Worm (Caenorhabditis elegans): ENCODE measurements around the gene F09G8.7.

F09G8.7 gene

DNA sequence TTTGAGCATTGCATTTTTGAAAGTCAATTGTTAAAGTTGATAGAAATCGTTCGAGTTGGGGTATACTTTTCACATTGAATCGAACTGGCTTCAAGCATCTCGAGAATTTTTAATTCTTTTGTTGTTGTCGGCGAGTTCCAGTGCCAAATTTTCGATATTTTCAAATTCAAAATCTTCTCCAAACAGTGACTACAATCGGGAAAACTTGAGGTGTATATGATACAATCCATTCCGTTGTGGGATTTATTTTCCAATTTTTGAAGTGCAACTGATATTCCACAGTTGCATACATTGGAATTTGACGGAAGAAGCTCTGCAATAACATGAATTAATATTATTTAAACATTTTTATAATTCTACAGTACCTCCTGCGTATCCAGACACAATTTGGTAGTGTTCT is 37.7 kb upstream of the F09G8.7 start:
- TF ChIP-seq Y22D7AL.16 (tag; optimal IDR thresholded peaks at IDR 0.05) (no peak), ceh-19 (GFP tag; optimal IDR thresholded peaks at IDR 0.05) (no peak), K02D7.2 (tag; optimal IDR thresholded peaks at IDR 0.05) (no peak), ceh-14 (tag; optimal IDR thresholded peaks at IDR 0.05) (no peak), pqm-1 (tag; optimal IDR thresholded peaks at IDR 0.05) (no peak), F13H6.1 (tag; optimal IDR thresholded peaks at IDR 0.05) (no peak), sdc-2 (tag; optimal IDR thresholded peaks at IDR 0.05) (no peak), fkh-10 (GFP tag; optimal IDR thresholded peaks at IDR 0.05) (no peak), T23F11.4 (GFP tag; optimal IDR thresholded peaks at IDR 0.05) (no peak), nhr-232 (tag; optimal IDR thresholded peaks at IDR 0.05) (no peak), hlh-15 (tag; optimal IDR thresholded peaks at IDR 0.05) (no peak), dmd-4 (tag; optimal IDR thresholded peaks at IDR 0.05; ENCODE audit: borderline replicate concordance) (no peak)

DNA sequence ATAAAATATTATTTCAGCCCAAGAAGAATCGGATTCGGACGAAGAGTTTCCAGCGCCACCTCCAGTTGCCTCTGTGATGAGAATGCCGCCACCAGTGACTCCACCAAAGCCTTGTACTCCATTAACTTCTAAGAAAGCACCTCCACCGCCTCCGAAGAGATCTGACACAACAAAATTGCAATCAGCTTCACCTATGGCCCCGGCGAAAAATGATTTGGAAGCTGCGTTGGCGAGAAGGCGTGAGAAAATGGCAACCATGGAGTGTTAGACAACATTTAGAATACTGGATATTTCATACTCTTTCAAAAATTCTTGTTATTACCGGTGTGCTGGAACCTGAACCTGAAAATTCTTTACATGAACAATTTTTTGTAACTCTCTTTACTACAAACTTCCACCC is 37.1 kb upstream of the F09G8.7 start:
- TF ChIP-seq ceh-34 (tag; optimal IDR thresholded peaks at IDR 0.05): no peak

ce11 chrIII:8303440-8303839 is 35.3 kb upstream of the F09G8.7 start:
- TF ChIP-seq K02D7.2 (tag; optimal IDR thresholded peaks at IDR 0.05) (no peak), hlh-30 (tag; optimal IDR thresholded peaks at IDR 0.05; ENCODE audit: insufficient read depth) (no peak), ceh-30 (tag; optimal IDR thresholded peaks at IDR 0.05) (no peak), unc-55 (GFP tag; optimal IDR thresholded peaks at IDR 0.05) (no peak), ceh-2 (tag; optimal IDR thresholded peaks at IDR 0.05) (no peak), unc-42 (tag; optimal IDR thresholded peaks at IDR 0.05) (no peak), ceh-22 (tag; optimal IDR thresholded peaks at IDR 0.05) (no peak), ceh-14 (tag; optimal IDR thresholded peaks at IDR 0.05) (no peak), hlh-8 (tag; optimal IDR thresholded peaks at IDR 0.05) (no peak), nhr-11 (tag; optimal IDR thresholded peaks at IDR 0.05) (no peak), ahr-1 (tag; optimal IDR thresholded peaks at IDR 0.05) (no peak), dve-1 (tag; optimal IDR thresholded peaks at IDR 0.05) (no peak), sox-4 (tag; optimal IDR thresholded peaks at IDR 0.05) (no peak)

DNA sequence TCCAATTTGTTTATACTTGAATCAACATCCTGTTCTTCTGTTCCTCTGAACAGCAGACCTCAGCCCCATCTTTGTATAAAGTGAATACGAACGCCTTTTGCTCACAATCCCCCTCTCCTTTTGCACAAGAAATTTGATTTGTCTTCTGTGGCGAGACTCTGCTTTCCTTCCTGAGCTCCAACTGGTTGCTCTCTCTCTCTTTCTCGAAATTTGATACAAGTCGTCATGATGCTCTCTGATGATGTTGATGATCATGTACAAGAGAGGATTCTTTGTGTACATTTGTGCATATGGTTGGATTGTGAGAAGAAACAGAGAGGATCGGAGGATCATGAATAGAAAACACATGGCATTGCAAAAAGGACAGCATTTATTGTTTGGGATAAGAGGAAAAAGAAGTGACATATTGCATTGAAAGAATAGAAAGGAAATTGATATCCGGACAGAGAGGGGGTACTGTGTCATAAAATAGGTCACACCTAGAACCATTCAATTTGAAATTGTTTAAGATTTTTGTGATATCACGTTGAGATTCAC is 32.8 kb upstream of the F09G8.7 start:
- TF ChIP-seq tbx-7 (tag; optimal IDR thresholded peaks at IDR 0.05): no peak
- TF ChIP-seq hlh-8 (tag; optimal IDR thresholded peaks at IDR 0.05): peak; percentile 3
- no peak for TF ChIP-seq odd-2 (tag; optimal IDR thresholded peaks at IDR 0.05)
- TF ChIP-seq ceh-34 (tag; optimal IDR thresholded peaks at IDR 0.05): peak; percentile 82
- TF ChIP-seq unc-42 (tag; optimal IDR thresholded peaks at IDR 0.05): peak; percentile 22

DNA sequence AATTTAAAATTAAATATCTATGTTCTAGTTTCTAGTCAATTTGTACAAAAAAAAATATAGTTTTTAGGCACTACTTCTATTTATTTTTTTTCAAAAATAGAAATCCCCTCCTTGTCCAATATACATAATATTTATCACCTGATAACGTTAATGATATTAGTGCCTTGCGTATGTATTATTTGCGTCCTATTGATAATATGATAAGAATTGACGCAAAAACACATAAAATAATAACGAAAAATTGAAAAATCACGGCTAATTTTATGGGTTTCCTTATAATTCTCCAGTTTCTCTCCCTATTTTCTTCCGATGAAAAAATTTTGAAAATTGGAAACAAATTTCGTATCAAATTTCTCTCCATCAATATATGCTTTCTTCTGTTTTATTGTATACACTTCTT is 31.6 kb upstream of the F09G8.7 start:
- TF ChIP-seq fkh-10 (GFP tag; optimal IDR thresholded peaks at IDR 0.05): no peak
- peak; percentile 82 for TF ChIP-seq elt-2 (tag; optimal IDR thresholded peaks at IDR 0.05)

DNA sequence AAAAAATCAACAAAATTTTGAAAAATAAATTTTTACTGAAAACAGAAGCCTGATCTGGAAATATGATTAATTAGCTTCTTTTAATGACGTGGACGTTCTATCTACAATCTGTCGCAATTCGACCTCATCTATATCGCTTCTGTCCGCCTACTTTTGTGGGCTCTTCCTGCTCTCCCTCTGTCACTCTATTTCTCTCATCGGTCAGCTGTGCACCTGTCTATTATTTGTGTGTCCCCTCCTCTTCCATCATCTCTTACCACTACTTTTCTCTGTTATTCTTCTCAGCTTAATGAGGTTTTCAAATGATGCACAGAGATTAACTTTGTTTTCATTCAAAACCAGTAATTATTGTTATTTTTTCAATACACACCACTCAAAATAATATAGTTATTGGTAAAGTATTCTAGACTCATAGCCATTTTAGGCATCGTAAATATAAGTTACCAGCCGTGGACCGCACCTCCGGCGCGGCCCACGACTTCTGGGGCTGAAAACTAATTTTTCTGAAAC is 31.0 kb upstream of the F09G8.7 start:
- TF ChIP-seq unc-42 (tag; optimal IDR thresholded peaks at IDR 0.05) (peak; percentile 29), dve-1 (tag; optimal IDR thresholded peaks at IDR 0.05) (no peak)

- TF ChIP-seq elt-2 (tag; optimal IDR thresholded peaks at IDR 0.05) (peak; percentile 30), madf-2 (tag; optimal IDR thresholded peaks at IDR 0.05) (no peak), ceh-30 (tag; optimal IDR thresholded peaks at IDR 0.05) (no peak), ref-2 (tag; optimal IDR thresholded peaks at IDR 0.05) (no peak), rnt-1 (tag; optimal IDR thresholded peaks at IDR 0.05) (no peak), tbx-2 (tag; optimal IDR thresholded peaks at IDR 0.05) (peak; percentile 37), npax-4 (tag; optimal IDR thresholded peaks at IDR 0.05) (no peak), ceh-6 (GFP tag; optimal IDR thresholded peaks at IDR 0.05) (no peak), ceh-14 (tag; optimal IDR thresholded peaks at IDR 0.05) (no peak)
Measured at ce11 chrIII:8298216-8298920, 30.2 kb upstream of the F09G8.7 start.
